Worm (Caenorhabditis elegans) whole organism, early embryonic: ENCODE data around the gene clec-123.

Source experiments
- F13C5.2 ChIP-seq: sonication (generic microtip); optimal IDR thresholded peaks from 2 replicates; lab custom pipeline; 2017; ENCODE audit warnings: mild to moderate bottlenecking, missing genetic modification characterization, inconsistent platforms, missing compliant biosample characterization
- ama-1 ChIP-seq: fragments of 150-350 bp; optimal IDR thresholded peaks from 2 replicates; lab custom pipeline; 2014
- flt-1 ChIP-seq: fragments of 200-800 bp; sonication (Bioruptor generic); IDR thresholded peaks from 2 replicates; pipeline ENCODE4 v1.3.6; 2022; ENCODE audit warnings: missing genetic modification characterization, missing compliant biosample characterization
- hmg-4 ChIP-seq: fragments of 200-800 bp; sonication (Bioruptor generic); optimal IDR thresholded peaks from 2 replicates; lab custom pipeline; 2018; ENCODE audit warnings: mild to moderate bottlenecking, missing genetic modification characterization, missing compliant biosample characterization
- sea-1 ChIP-seq: fragments of 200-800 bp; sonication (Bioruptor generic); conservative IDR thresholded peaks from 2 replicates; pipeline ENCODE4 v1.3.6; 2022; ENCODE audit warnings: missing genetic modification characterization, missing compliant biosample characterization

DNA sequence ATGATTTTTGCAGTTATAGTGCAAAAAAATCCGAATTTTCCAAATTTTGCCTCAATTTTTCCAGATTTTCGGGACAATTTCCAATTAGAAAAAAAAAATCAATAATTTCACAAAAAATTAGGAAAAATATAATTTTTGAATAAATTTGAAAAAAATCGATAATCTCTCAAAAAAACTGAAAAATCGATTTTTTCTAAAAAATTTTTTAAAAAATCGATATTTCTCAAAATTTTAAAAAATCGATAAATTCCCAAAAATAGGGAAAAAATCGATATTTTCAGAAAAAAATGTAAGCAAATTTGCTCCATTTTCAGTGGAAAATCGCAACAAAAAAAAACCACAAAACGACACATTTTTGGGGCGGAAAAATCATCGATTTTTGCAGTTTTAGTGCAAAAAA, 46.1 kb upstream of the clec-123 start:
- TF ChIP-seq F13C5.2 (tag; lab: Kevin White, UChicago), result no peak
- TF ChIP-seq flt-1 (GFP tag; lab: Robert Waterston, UW), result no peak
- no peak for TF ChIP-seq ama-1 (lab: Kevin White, UChicago)
- TF ChIP-seq sea-1 (GFP tag; lab: Robert Waterston, UW), result no peak
- TF ChIP-seq hmg-4 (GFP tag; lab: Kevin White, UChicago), result no peak
